Fruit fly (Drosophila melanogaster): Measurements from ENCODE around the gene CG33270.

DNA sequence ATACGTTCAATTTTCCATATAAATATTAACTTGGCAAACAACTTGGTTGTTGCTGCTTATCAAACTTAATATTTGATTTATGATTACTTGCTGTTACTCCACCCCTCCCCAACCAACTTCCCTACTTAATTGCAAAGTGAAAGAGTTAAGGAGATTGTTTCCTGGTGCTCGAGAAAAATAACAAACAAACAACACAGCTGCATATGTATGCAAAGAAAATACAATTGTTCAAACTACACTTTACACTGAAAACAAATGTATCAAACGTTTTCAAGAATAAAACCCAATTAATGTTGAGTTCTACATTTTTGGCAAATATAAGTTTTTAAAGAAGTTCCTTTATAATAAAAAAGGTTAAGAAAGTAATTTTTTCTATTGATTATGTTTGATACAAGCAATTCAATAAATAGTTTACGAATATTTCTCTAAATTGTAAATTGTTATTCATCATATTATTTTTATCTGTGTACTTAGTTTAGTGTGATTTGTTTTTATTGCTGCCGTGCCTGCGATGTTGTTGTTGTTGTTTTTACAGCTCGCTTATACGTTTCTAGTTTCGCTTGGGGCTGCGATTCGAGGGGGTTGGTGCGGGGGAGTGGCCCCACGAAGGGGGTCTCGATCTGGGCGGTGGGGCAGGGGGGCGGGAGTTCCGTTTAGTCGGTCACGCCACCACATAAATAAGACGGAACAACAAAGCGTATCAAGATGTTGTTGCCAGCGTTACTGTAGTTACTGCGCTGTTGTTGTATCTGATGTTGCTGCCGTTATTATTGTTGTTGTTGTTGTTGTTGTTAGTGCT is 22.6 kb downstream of the CG33270 start:
- TF ChIP-seq EcR (GFP tag; optimal IDR thresholded peaks at IDR 0.05) = no peak
- no peak for TF ChIP-seq CG8478 (optimal IDR thresholded peaks at IDR 0.05)
- no peak for TF ChIP-seq usp (GFP tag; optimal IDR thresholded peaks at IDR 0.05)
- no peak for TF ChIP-seq pan (optimal IDR thresholded peaks at IDR 0.05)

Data from whole organism.